Worm (Caenorhabditis elegans): Measurements from ENCODE around the gene dhs-13.

The dhs-13 gene

ce11 chrV:1731918-1732317, 39.6 kb downstream of the dhs-13 start, which contains the start of gene gst-21:
Gene gst-21, minus strand, starts transcription at chrV:1732018.
- no peak for TF ChIP-seq flt-1 (GFP tag; IDR thresholded peaks at IDR 0.05)
- no peak for TF ChIP-seq hmbx-1 (tag; optimal IDR thresholded peaks at IDR 0.05)
- TF ChIP-seq ets-7 (tag; optimal IDR thresholded peaks at IDR 0.05): no peak
- no peak for TF ChIP-seq ceh-13 (GFP tag; optimal IDR thresholded peaks at IDR 0.05)
- TF ChIP-seq hnd-1 (tag; optimal IDR thresholded peaks at IDR 0.05): no peak
- no peak for TF ChIP-seq tbx-11 (GFP tag; IDR thresholded peaks at IDR 0.05)
- no peak for TF ChIP-seq F13C5.2 (tag; optimal IDR thresholded peaks at IDR 0.05)
- TF ChIP-seq scrt-1 (GFP tag; IDR thresholded peaks at IDR 0.05): no peak
- no peak for TF ChIP-seq B0310.2 (tag; optimal IDR thresholded peaks at IDR 0.05)
- TF ChIP-seq tra-4 (tag; optimal IDR thresholded peaks at IDR 0.05): no peak
- no peak for TF ChIP-seq sea-1 (GFP tag; conservative IDR thresholded peaks at IDR 0.05)
- TF ChIP-seq hmg-4 (GFP tag; optimal IDR thresholded peaks at IDR 0.05): no peak

- TF ChIP-seq tra-4 (tag; optimal IDR thresholded peaks at IDR 0.05) (no peak), pes-1 (GFP tag; IDR thresholded peaks at IDR 0.05) (no peak), aly-1 (tag; optimal IDR thresholded peaks at IDR 0.05) (no peak)
Measured at ce11 chrV:1725353-1725752, 46.2 kb downstream of the dhs-13 start, which contains the start of gene sri-27. Gene sri-27, plus strand, starts transcription at chrV:1725653.

- TF ChIP-seq F13C5.2 (tag; optimal IDR thresholded peaks at IDR 0.05) (no peak), scrt-1 (GFP tag; IDR thresholded peaks at IDR 0.05) (no peak), ets-7 (tag; optimal IDR thresholded peaks at IDR 0.05) (no peak), sea-1 (GFP tag; conservative IDR thresholded peaks at IDR 0.05) (no peak), hnd-1 (tag; optimal IDR thresholded peaks at IDR 0.05) (no peak), flt-1 (GFP tag; IDR thresholded peaks at IDR 0.05) (no peak), ceh-13 (GFP tag; optimal IDR thresholded peaks at IDR 0.05) (no peak), pes-1 (GFP tag; IDR thresholded peaks at IDR 0.05) (no peak), ama-1 (optimal IDR thresholded peaks at IDR 0.05) (no peak), tra-4 (tag; optimal IDR thresholded peaks at IDR 0.05) (no peak), hmbx-1 (tag; optimal IDR thresholded peaks at IDR 0.05) (no peak), tbx-37 (GFP tag; conservative IDR thresholded peaks at IDR 0.05) (no peak), ceh-36 (tag; optimal IDR thresholded peaks at IDR 0.05) (no peak), B0310.2 (tag; optimal IDR thresholded peaks at IDR 0.05) (no peak), hmg-4 (GFP tag; optimal IDR thresholded peaks at IDR 0.05) (no peak), aly-1 (tag; optimal IDR thresholded peaks at IDR 0.05) (no peak), tbx-11 (GFP tag; IDR thresholded peaks at IDR 0.05) (no peak)
Measured at ce11 chrV:1721966-1722365, 49.6 kb downstream of the dhs-13 start, which contains the start of gene srw-101. Gene srw-101, plus strand, starts transcription at chrV:1722266.

ce11 chrV:1719927-1720326, 51.6 kb downstream of the dhs-13 start, which contains the start of gene srw-102:
Gene srw-102, plus strand, starts transcription at chrV:1720227.
- no peak for TF ChIP-seq tbx-11 (GFP tag; IDR thresholded peaks at IDR 0.05)
- TF ChIP-seq tra-4 (tag; optimal IDR thresholded peaks at IDR 0.05): no peak
- no peak for TF ChIP-seq sea-1 (GFP tag; conservative IDR thresholded peaks at IDR 0.05)
- no peak for TF ChIP-seq flt-1 (GFP tag; IDR thresholded peaks at IDR 0.05)
- no peak for TF ChIP-seq ama-1 (optimal IDR thresholded peaks at IDR 0.05)
- TF ChIP-seq hmbx-1 (tag; optimal IDR thresholded peaks at IDR 0.05): no peak
- TF ChIP-seq hmg-4 (GFP tag; optimal IDR thresholded peaks at IDR 0.05): no peak
- TF ChIP-seq ceh-13 (GFP tag; optimal IDR thresholded peaks at IDR 0.05): no peak
- TF ChIP-seq B0310.2 (tag; optimal IDR thresholded peaks at IDR 0.05): no peak
- no peak for TF ChIP-seq scrt-1 (GFP tag; IDR thresholded peaks at IDR 0.05)
- TF ChIP-seq pes-1 (GFP tag; IDR thresholded peaks at IDR 0.05): no peak
- no peak for TF ChIP-seq F13C5.2 (tag; optimal IDR thresholded peaks at IDR 0.05)
- no peak for TF ChIP-seq aly-1 (tag; optimal IDR thresholded peaks at IDR 0.05)
- no peak for TF ChIP-seq ceh-36 (tag; optimal IDR thresholded peaks at IDR 0.05)
- TF ChIP-seq hnd-1 (tag; optimal IDR thresholded peaks at IDR 0.05): no peak
- no peak for TF ChIP-seq tbx-37 (GFP tag; conservative IDR thresholded peaks at IDR 0.05)
- no peak for TF ChIP-seq ets-7 (tag; optimal IDR thresholded peaks at IDR 0.05)

ce11 chrV:1718232-1718631, 53.3 kb downstream of the dhs-13 start:
- TF ChIP-seq hmg-4 (GFP tag; optimal IDR thresholded peaks at IDR 0.05): no peak

ce11 chrV:1716892-1717291, 54.6 kb downstream of the dhs-13 start, which contains the start of gene srw-103:
Gene srw-103, plus strand, starts transcription at chrV:1717192.
- TF ChIP-seq ceh-13 (GFP tag; optimal IDR thresholded peaks at IDR 0.05) (no peak), B0310.2 (tag; optimal IDR thresholded peaks at IDR 0.05) (no peak), sea-1 (GFP tag; conservative IDR thresholded peaks at IDR 0.05) (no peak), ets-7 (tag; optimal IDR thresholded peaks at IDR 0.05) (no peak), tbx-11 (GFP tag; IDR thresholded peaks at IDR 0.05) (no peak), hmbx-1 (tag; optimal IDR thresholded peaks at IDR 0.05) (no peak)
